Worm (Caenorhabditis elegans) whole organism, L1 larva: ENCODE measurements around the gene unc-10.

ENCODE experiments used
- F16B12.6 ChIP-seq: fragments of 150-350 bp; optimal IDR thresholded peaks from 2 replicates; lab custom pipeline; 2014; ENCODE audit warnings: missing biosample characterization, missing genetic modification characterization
- blmp-1 ChIP-seq: fragments of 150-350 bp; optimal IDR thresholded peaks from 2 replicates; lab custom pipeline; 2014; ENCODE audit warnings: missing biosample characterization, missing genetic modification characterization
- ceh-8 ChIP-seq: fragments of 200-800 bp; sonication (Bioruptor generic); optimal IDR thresholded peaks from 2 replicates; lab custom pipeline; 2018; ENCODE audit warnings: mild to moderate bottlenecking, missing genetic modification characterization, moderate library complexity, missing compliant biosample characterization
- ceh-82 ChIP-seq, 3 experiments: fragments of 150-350 bp in 1 of 3; sonication (generic microtip) in 2 of 3; optimal IDR thresholded peaks; 2 replicates each; lab custom pipeline; 2014 to 2017; ENCODE audit warnings: missing biosample characterization in 3 of 3, missing genetic modification characterization in 3 of 3
- ceh-88 ChIP-seq: fragments of 200-800 bp; sonication (Bioruptor generic); IDR thresholded peaks from 2 replicates; pipeline ENCODE4 v1.3.6; 2022; ENCODE audit warnings: missing genetic modification characterization, missing compliant biosample characterization
- ces-1 ChIP-seq: fragments of 150-350 bp; optimal IDR thresholded peaks from 2 replicates; lab custom pipeline; 2014; ENCODE audit warnings: missing biosample characterization, missing genetic modification reagents, missing genetic modification characterization
- dsc-1 ChIP-seq: sonication (generic microtip); optimal IDR thresholded peaks from 2 replicates; lab custom pipeline; 2016; ENCODE audit warnings: mild to moderate bottlenecking, missing genetic modification characterization, missing compliant biosample characterization
- efl-3 ChIP-seq: fragments of 200-800 bp; sonication (Bioruptor generic); optimal IDR thresholded peaks from 2 replicates; lab custom pipeline; 2018; ENCODE audit warnings: mild to moderate bottlenecking, missing genetic modification characterization, missing compliant biosample characterization
- elt-2 ChIP-seq: sonication (generic microtip); optimal IDR thresholded peaks from 2 replicates; lab custom pipeline; 2016; ENCODE audit warnings: missing genetic modification characterization, mild to moderate bottlenecking, inconsistent platforms, missing compliant biosample characterization, missing genetic modification reagents
- fkh-10 ChIP-seq: sonication (generic microtip); optimal IDR thresholded peaks from 2 replicates; lab custom pipeline; 2017; ENCODE audit warnings: missing biosample characterization, missing genetic modification reagents, missing genetic modification characterization
- fkh-4 ChIP-seq: sonication (generic microtip); optimal IDR thresholded peaks from 2 replicates; lab custom pipeline; 2016; ENCODE audit warnings: missing compliant biosample characterization, missing genetic modification characterization, borderline replicate concordance
- fkh-8 ChIP-seq: sonication (generic microtip); optimal IDR thresholded peaks from 2 replicates; lab custom pipeline; 2016; ENCODE audit warnings: mild to moderate bottlenecking, missing genetic modification characterization, missing compliant biosample characterization
- fos-1 ChIP-seq: fragments of 150-350 bp; optimal IDR thresholded peaks from 2 replicates; lab custom pipeline; 2014; ENCODE audit warnings: missing biosample characterization, missing genetic modification characterization
- grh-1 ChIP-seq: fragments of 200-800 bp; sonication (Bioruptor generic); IDR thresholded peaks from 2 replicates; pipeline ENCODE4 v1.3.6; 2022; ENCODE audit warnings: missing genetic modification reagents, missing genetic modification characterization, missing compliant biosample characterization
- irx-1 ChIP-seq: sonication (generic microtip); optimal IDR thresholded peaks from 2 replicates; lab custom pipeline; 2016; ENCODE audit warnings: missing genetic modification characterization, missing compliant biosample characterization
- lin-13 ChIP-seq: fragments of 150-350 bp; optimal IDR thresholded peaks from 2 replicates; lab custom pipeline; 2014; ENCODE audit warnings: missing biosample characterization, missing genetic modification reagents, missing genetic modification characterization
- lin-14 ChIP-seq: fragments of 200-800 bp; sonication (Bioruptor generic); optimal IDR thresholded peaks from 2 replicates; lab custom pipeline; 2018; ENCODE audit warnings: mild to moderate bottlenecking, missing genetic modification characterization, moderate library complexity, missing compliant biosample characterization
- lin-35 ChIP-seq, 2 experiments: fragments of 150-350 bp; optimal IDR thresholded peaks; 2 replicates each; lab custom pipeline; 2014; ENCODE audit warnings: missing biosample characterization in 2 of 2, missing genetic modification characterization in 2 of 2, missing genetic modification reagents in 2 of 2
- lir-3 ChIP-seq: sonication (generic microtip); optimal IDR thresholded peaks from 2 replicates; lab custom pipeline; 2016; ENCODE audit warnings: mild to moderate bottlenecking, missing genetic modification characterization, moderate library complexity, missing compliant biosample characterization; ENCODE audit not compliant: poor library complexity
- lsy-2 ChIP-seq, 2 experiments: fragments of 150-350 bp; optimal IDR thresholded peaks; 2 replicates each; lab custom pipeline; 2014; ENCODE audit warnings: missing biosample characterization in 2 of 2, missing genetic modification characterization in 2 of 2
- mab-9 ChIP-seq: fragments of 200-800 bp; sonication (Bioruptor generic); IDR thresholded peaks from 2 replicates; pipeline ENCODE4 v1.3.6; 2022; ENCODE audit warnings: missing genetic modification reagents, missing genetic modification characterization, missing compliant biosample characterization
- mep-1 ChIP-seq: fragments of 150-350 bp; optimal IDR thresholded peaks from 2 replicates; lab custom pipeline; 2014; ENCODE audit warnings: missing biosample characterization, missing genetic modification characterization
- nhr-11 ChIP-seq: fragments of 150-350 bp; optimal IDR thresholded peaks from 2 replicates; lab custom pipeline; 2014; ENCODE audit warnings: missing biosample characterization, missing genetic modification characterization
- nhr-12 ChIP-seq: sonication (generic microtip); optimal IDR thresholded peaks from 2 replicates; lab custom pipeline; 2017; ENCODE audit warnings: missing biosample characterization, missing genetic modification characterization
- nhr-19 ChIP-seq: fragments of 200-800 bp; sonication (Bioruptor generic); conservative IDR thresholded peaks from 2 replicates; pipeline ENCODE4 v1.3.6; 2022; ENCODE audit warnings: missing genetic modification characterization, missing compliant biosample characterization
- nhr-20 ChIP-seq: sonication (generic microtip); optimal IDR thresholded peaks from 2 replicates; lab custom pipeline; 2016; ENCODE audit warnings: mild to moderate bottlenecking, missing genetic modification characterization, missing compliant biosample characterization
- nhr-47 ChIP-seq: sonication (generic microtip); optimal IDR thresholded peaks from 2 replicates; lab custom pipeline; 2016; ENCODE audit warnings: mild to moderate bottlenecking, missing genetic modification characterization, moderate library complexity, missing compliant biosample characterization
- nhr-71 ChIP-seq: sonication (generic microtip); optimal IDR thresholded peaks from 2 replicates; lab custom pipeline; 2016; ENCODE audit warnings: mild to moderate bottlenecking, missing genetic modification characterization, moderate library complexity, missing compliant biosample characterization
- pag-3 ChIP-seq: sonication (generic microtip); optimal IDR thresholded peaks from 2 replicates; lab custom pipeline; 2017; ENCODE audit warnings: missing genetic modification characterization, mild to moderate bottlenecking, missing compliant biosample characterization, antibody characterized with exemption, borderline replicate concordance; ENCODE audit not compliant: insufficient read depth
- rnt-1 ChIP-seq: sonication (generic microtip); optimal IDR thresholded peaks from 2 replicates; lab custom pipeline; 2016; ENCODE audit warnings: mild to moderate bottlenecking, missing genetic modification characterization, moderate library complexity, missing compliant biosample characterization
- sox-4 ChIP-seq: sonication (generic microtip); optimal IDR thresholded peaks from 2 replicates; lab custom pipeline; 2016; ENCODE audit warnings: missing genetic modification characterization, missing compliant biosample characterization
- sup-37 ChIP-seq: fragments of 200-800 bp; sonication (Bioruptor generic); optimal IDR thresholded peaks from 2 replicates; lab custom pipeline; 2018; ENCODE audit warnings: mild to moderate bottlenecking, missing genetic modification characterization, missing compliant biosample characterization
- tlp-1 ChIP-seq: fragments of 150-350 bp; optimal IDR thresholded peaks from 2 replicates; lab custom pipeline; 2014; ENCODE audit warnings: missing biosample characterization, missing genetic modification characterization
- unc-86 ChIP-seq: sonication (generic microtip); optimal IDR thresholded peaks from 2 replicates; lab custom pipeline; 2016; ENCODE audit warnings: missing genetic modification characterization, missing compliant biosample characterization
- xbp-1 ChIP-seq: sonication (generic microtip); optimal IDR thresholded peaks from 2 replicates; lab custom pipeline; 2016; ENCODE audit warnings: missing genetic modification characterization, missing compliant biosample characterization
- zip-4 ChIP-seq: fragments of 200-800 bp; sonication (Bioruptor generic); optimal IDR thresholded peaks from 2 replicates; lab custom pipeline; 2018; ENCODE audit warnings: mild to moderate bottlenecking, missing genetic modification characterization, moderate library complexity, missing compliant biosample characterization

Gene unc-10

DNA sequence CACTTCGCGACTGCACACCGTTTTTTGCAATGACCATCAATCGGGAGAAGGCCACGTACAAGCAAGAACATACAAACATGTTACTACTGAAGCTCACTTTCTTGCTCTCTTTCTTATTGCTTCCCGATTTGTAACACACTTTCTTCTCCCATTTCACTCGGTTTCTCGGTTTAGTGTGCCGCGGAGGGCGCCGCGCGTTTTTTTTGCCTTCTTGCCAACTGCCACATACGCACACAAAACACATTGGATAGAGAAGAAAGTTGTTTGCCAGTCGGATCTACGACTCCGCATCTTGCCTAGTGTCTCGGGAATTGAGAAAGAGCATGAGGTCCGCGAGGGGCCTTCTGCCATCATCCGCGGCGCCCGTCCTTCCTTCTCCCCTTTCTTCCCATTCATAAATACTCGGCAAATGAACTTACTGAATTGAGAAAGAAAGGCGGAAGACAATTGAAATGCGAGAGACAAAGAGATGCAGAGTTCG lies 45.4 kb downstream of the unc-10 start (continued):
- peak; percentile 84 for TF ChIP-seq nhr-71
- TF ChIP-seq lin-13 (GFP tag; lab: Kevin White, UChicago), result no peak

DNA sequence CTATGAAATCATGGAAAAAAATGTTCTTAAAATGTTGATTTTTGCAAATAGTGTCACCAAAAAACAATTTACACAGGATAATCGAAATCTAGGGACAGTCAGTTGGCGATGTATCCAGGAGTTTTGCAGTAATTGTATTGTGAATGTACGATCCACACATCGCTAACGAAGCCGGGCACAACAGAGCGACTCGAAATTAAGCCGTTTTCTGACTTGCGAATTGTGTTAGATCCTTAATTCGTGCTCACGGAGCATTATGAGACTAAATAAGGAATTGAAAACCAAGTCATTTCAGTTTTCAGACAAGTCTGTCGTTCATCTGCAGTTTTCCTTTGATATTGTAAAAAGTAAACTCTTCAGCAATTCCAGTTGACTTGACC lies 46.1 kb downstream of the unc-10 start:
- TF ChIP-seq rnt-1 (tag; lab: Kevin White, UChicago) (no peak), fos-1 (no peak), tlp-1 (no peak), lin-35 (GFP tag; optimal IDR thresholded peaks at IDR 0.05; lab: Kevin White, UChicago) (no peak), lir-3 (tag; lab: Kevin White, UChicago) (no peak), nhr-47 (tag; lab: Kevin White, UChicago) (no peak), sox-4 (tag; lab: Kevin White, UChicago) (no peak), grh-1 (no peak), irx-1 (tag; lab: Kevin White, UChicago) (no peak), mab-9 (GFP tag; lab: Robert Waterston, UW) (no peak), fkh-4 (tag; lab: Kevin White, UChicago) (no peak), elt-2 (tag; lab: Kevin White, UChicago) (no peak), fkh-10 (no peak)

DNA sequence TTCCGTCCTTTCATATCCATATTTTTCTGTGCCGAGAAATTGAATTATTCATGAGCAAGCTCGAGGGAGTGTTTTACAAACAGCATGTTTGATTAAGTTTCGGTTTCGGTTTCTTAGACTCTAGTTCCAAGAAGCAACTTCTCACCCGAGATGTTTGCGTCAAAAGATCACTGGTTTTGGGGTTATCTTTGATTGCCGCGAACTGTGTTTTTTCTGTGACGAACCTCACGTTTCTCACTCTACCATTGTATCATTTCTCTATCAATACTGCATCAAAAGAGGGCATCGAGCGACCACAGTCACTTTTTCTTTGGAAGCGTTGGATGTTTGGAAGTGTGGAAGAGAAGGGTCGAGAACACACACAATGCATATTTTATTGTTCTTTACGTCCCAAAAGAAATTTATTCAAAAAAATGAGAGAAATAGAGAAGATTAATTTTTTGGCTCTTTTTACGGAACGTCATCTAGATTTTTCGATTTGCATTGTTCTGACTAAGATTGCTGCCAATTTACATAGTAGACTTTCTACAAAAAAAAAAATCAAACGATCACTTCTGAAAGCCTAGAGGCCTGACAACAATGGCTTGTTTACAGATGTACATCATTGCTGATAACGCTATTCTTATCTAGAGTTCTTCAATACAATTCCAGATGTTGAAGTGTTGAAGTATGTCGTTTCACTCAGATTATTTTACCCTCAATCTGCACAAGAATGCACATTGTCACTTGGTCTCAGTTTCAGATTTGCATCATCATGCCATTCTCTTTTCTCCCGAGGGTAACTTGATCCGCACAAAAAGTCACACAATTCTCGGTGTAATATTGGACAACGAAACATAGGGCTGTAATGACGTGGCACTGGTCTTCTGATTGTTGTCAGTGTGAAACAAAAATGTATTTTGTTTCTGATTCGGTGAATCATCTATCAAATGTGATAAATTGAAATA lies 46.7 kb downstream of the unc-10 start:
- peak; percentile 47 for TF ChIP-seq nhr-71
- TF ChIP-seq pag-3 (tag; lab: Kevin White, UChicago), result peak; percentile 75
- TF ChIP-seq nhr-20 (tag; lab: Kevin White, UChicago), result peak; percentile 17
- no peak for TF ChIP-seq tlp-1
- TF ChIP-seq nhr-47 (tag; lab: Kevin White, UChicago), result peak; percentile 18
- TF ChIP-seq sup-37 (GFP tag; lab: Kevin White, UChicago), result no peak
- no peak for TF ChIP-seq ceh-82 (tag; optimal IDR thresholded peaks at IDR 0.05; lab: Kevin White, UChicago)
- TF ChIP-seq mep-1 (tag; lab: Kevin White, UChicago), result peak; percentile 1
- peak; percentile 57 for TF ChIP-seq unc-86
- TF ChIP-seq elt-2 (tag; lab: Kevin White, UChicago), result peak; percentile 51
- TF ChIP-seq dsc-1, result no peak
- TF ChIP-seq ceh-88, result no peak
- peak; percentile 12; the same call in 1 of the 2 replicates for TF ChIP-seq nhr-19 (GFP tag; lab: Robert Waterston, UW)
- TF ChIP-seq blmp-1 (tag; lab: Kevin White, UChicago), result peak; percentile 43
- no peak for TF ChIP-seq nhr-11 (tag; lab: Kevin White, UChicago)
- TF ChIP-seq F16B12.6, result no peak
- TF ChIP-seq fkh-8 (tag; lab: Kevin White, UChicago), result peak; percentile 31
- no peak for TF ChIP-seq nhr-12 (tag; lab: Kevin White, UChicago)
- peak in 1 of 2 experiments; percentile 1 for TF ChIP-seq lsy-2 (tag; optimal IDR thresholded peaks at IDR 0.05; lab: Kevin White, UChicago)
- no peak for TF ChIP-seq zip-4 (GFP tag; lab: Kevin White, UChicago)
- TF ChIP-seq efl-3 (GFP tag; lab: Kevin White, UChicago), result no peak
- peak; percentile 21 for TF ChIP-seq ceh-8
- TF ChIP-seq lin-14 (GFP tag; lab: Kevin White, UChicago), result peak; percentile 38
- TF ChIP-seq ces-1 (GFP tag; lab: Kevin White, UChicago), result no peak
- TF ChIP-seq lin-35 (GFP tag; optimal IDR thresholded peaks at IDR 0.05; lab: Kevin White, UChicago), result peak in 1 of 2 experiments; percentile 9
- no peak for TF ChIP-seq mab-9 (GFP tag; lab: Robert Waterston, UW)
- TF ChIP-seq xbp-1 (tag; lab: Kevin White, UChicago), result peak; percentile 34
